Fruit fly (Drosophila melanogaster): ENCODE data around the gene alphaTub84B.
A peak's percentile ranks its signal among the peaks of the same experiment; 100 is the strongest.

- peak; percentile 91 for TF ChIP-seq CG14711 (tag; optimal IDR thresholded peaks at IDR 0.05)
- TF ChIP-seq Hr96 (GFP tag; optimal IDR thresholded peaks at IDR 0.05), result peak; percentile 73
- TF ChIP-seq CG33017 (tag; optimal IDR thresholded peaks at IDR 0.05), result peak; percentile 88
- no peak for TF ChIP-seq cnc (optimal IDR thresholded peaks at IDR 0.05)
- peak; percentile 77 for TF ChIP-seq pad (GFP tag; optimal IDR thresholded peaks at IDR 0.05)
- TF ChIP-seq kay (GFP tag; ENCODE audit: borderline replicate concordance), result no peak
- TF ChIP-seq tj (GFP tag; optimal IDR thresholded peaks at IDR 0.05), result peak; percentile 84
- TF ChIP-seq bab1 (GFP tag; optimal IDR thresholded peaks at IDR 0.05), result peak; percentile 91
- peak; percentile 73 for TF ChIP-seq CG5204 (GFP tag; optimal IDR thresholded peaks at IDR 0.05)
- TF ChIP-seq CG7101 (tag; optimal IDR thresholded peaks at IDR 0.05), result peak; percentile 91
- peak; percentile 51 for TF ChIP-seq toe (GFP tag; optimal IDR thresholded peaks at IDR 0.05)
- TF ChIP-seq ovo (GFP tag; optimal IDR thresholded peaks at IDR 0.05), result peak; percentile 70
Measured at dm6 chr3R:7108589-7109312, 22.4 kb downstream of the alphaTub84B start.
